Fruit fly (Drosophila melanogaster) whole organism: ENCODE results near the gene Acat1.

ENCODE experiments used
- CG8478 ChIP-seq: fragments of >200 bp; optimal IDR thresholded peaks from 2 replicates; lab custom pipeline; 2018; ENCODE audit warnings: inconsistent platforms
- Dll ChIP-seq: fragments of >200 bp; optimal IDR thresholded peaks from 2 replicates; lab custom pipeline; 2017
- EcR ChIP-seq, 2 experiments: fragments of >200 bp; optimal IDR thresholded peaks; 2 replicates each; lab custom pipeline; 2017; ENCODE audit warnings: missing biosample characterization in 2 of 2, missing genetic modification characterization in 2 of 2, missing genetic modification reagents in 2 of 2
- pan ChIP-seq: fragments of >200 bp; optimal IDR thresholded peaks from 2 replicates; lab custom pipeline; 2017
- usp ChIP-seq: fragments of >200 bp; optimal IDR thresholded peaks from 2 replicates; lab custom pipeline; 2017; ENCODE audit warnings: missing biosample characterization, missing genetic modification characterization, mixed read lengths

dm6 chrX:7866868-7867267 lies 21.7 kb downstream of the Acat1 start, which contains the start of gene Ir7b:
- no peak for TF ChIP-seq CG8478
- TF ChIP-seq pan: no peak
- no peak for TF ChIP-seq EcR (GFP tag; optimal IDR thresholded peaks at IDR 0.05; lab: Kevin White, UChicago)
- TF ChIP-seq usp: no peak
- no peak for TF ChIP-seq Dll (lab: Kevin White, UChicago)
